Fruit fly (Drosophila melanogaster): ENCODE measurements around the gene CG3407.
A peak's percentile ranks its signal among the peaks of the same experiment; 100 is the strongest.

Gene CG3407

dm6 chr2L:3804641-3805273 is 8.5 kb downstream of the CG3407 start (continued):
- TF ChIP-seq NfI (GFP tag; optimal IDR thresholded peaks at IDR 0.05) (peak; percentile 99), Mes4 (GFP tag; optimal IDR thresholded peaks at IDR 0.05) (peak; percentile 99), D (optimal IDR thresholded peaks at IDR 0.05) (no peak), D (GFP tag; optimal IDR thresholded peaks at IDR 0.05) (peak; percentile 99), CG9609 (GFP tag; optimal IDR thresholded peaks at IDR 0.05) (peak; percentile 97), Fer3 (tag; optimal IDR thresholded peaks at IDR 0.05) (peak; percentile 98), sisA (GFP tag; IDR thresholded peaks at IDR 0.05) (peak; percentile 98), Antp (GFP tag; optimal IDR thresholded peaks at IDR 0.05) (peak; percentile 98), tll (GFP tag; optimal IDR thresholded peaks at IDR 0.05) (peak in 1 of 2 experiments; percentile 64), CG5245 (GFP tag; optimal IDR thresholded peaks at IDR 0.05) (peak; percentile 97), Dip2 (GFP tag; IDR thresholded peaks at IDR 0.05) (peak; percentile 66), gsb (GFP tag; IDR thresholded peaks at IDR 0.05) (peak; percentile 94), CG12744 (GFP tag; optimal IDR thresholded peaks at IDR 0.05) (peak; percentile 91), CG3995 (GFP tag; optimal IDR thresholded peaks at IDR 0.05) (peak; percentile 71), Jarid2 (GFP tag; optimal IDR thresholded peaks at IDR 0.05) (peak; percentile 91), dan (GFP tag; IDR thresholded peaks at IDR 0.05) (peak; percentile 83), stc (GFP tag; IDR thresholded peaks at IDR 0.05) (peak; percentile 98), bowl (GFP tag; IDR thresholded peaks at IDR 0.05) (peak; percentile 99), CG30431 (GFP tag; optimal IDR thresholded peaks at IDR 0.05) (peak; percentile 97), ttk (GFP tag; IDR thresholded peaks at IDR 0.05) (peak; percentile 97), CG7987 (GFP tag; optimal IDR thresholded peaks at IDR 0.05) (peak; percentile 97), Max (GFP tag; optimal IDR thresholded peaks at IDR 0.05) (peak; percentile 97), MESR4 (GFP tag; optimal IDR thresholded peaks at IDR 0.05) (peak; percentile 80), CG17568 (GFP tag; optimal IDR thresholded peaks at IDR 0.05) (peak; percentile 97), Dref (GFP tag; IDR thresholded peaks at IDR 0.05) (peak; percentile 30; the same call in 1 of the 2 replicates), HHEX (GFP tag; optimal IDR thresholded peaks at IDR 0.05) (peak; percentile 99), Spps (tag; optimal IDR thresholded peaks at IDR 0.05) (peak; percentile 99), CG2202 (tag; optimal IDR thresholded peaks at IDR 0.05) (peak; percentile 95), CG12942 (GFP tag; optimal IDR thresholded peaks at IDR 0.05) (peak; percentile 95), CG1603 (tag; optimal IDR thresholded peaks at IDR 0.05) (peak; percentile 99), Fer1 (GFP tag; optimal IDR thresholded peaks at IDR 0.05) (peak; percentile 99), CG17802 (tag; optimal IDR thresholded peaks at IDR 0.05) (peak; percentile 93), CG15073 (GFP tag; optimal IDR thresholded peaks at IDR 0.05) (peak; percentile 81), ind (GFP tag; optimal IDR thresholded peaks at IDR 0.05) (peak; percentile 98), CkIIα-i1 (GFP tag; IDR thresholded peaks at IDR 0.05) (peak; percentile 92), nerfin-2 (GFP tag; IDR thresholded peaks at IDR 0.05; ENCODE audit: partially characterized antibody) (no peak), rib (GFP tag; IDR thresholded peaks at IDR 0.05) (peak; percentile 92), CG11695 (GFP tag; IDR thresholded peaks at IDR 0.05) (peak; percentile 100), CG16813 (GFP tag; IDR thresholded peaks at IDR 0.05; ENCODE audit: partially characterized antibody) (no peak), CG4404 (GFP tag; IDR thresholded peaks at IDR 0.05) (peak; percentile 89), knrl (GFP tag; IDR thresholded peaks at IDR 0.05; ENCODE audit: partially characterized antibody) (0 out of 3 replicates have a peak, but pooled peaks have one; percentile 22), dimm (GFP tag; IDR thresholded peaks at IDR 0.05) (peak; percentile 94), CG6272 (GFP tag; IDR thresholded peaks at IDR 0.05) (peak; percentile 93), lov (optimal IDR thresholded peaks at IDR 0.05) (no peak), lov (GFP tag; IDR thresholded peaks at IDR 0.05) (peak; percentile 96), Hr78 (GFP tag; optimal IDR thresholded peaks at IDR 0.05) (peak in 1 of 2 experiments; percentile 94), nmo (GFP tag; optimal IDR thresholded peaks at IDR 0.05) (peak; percentile 99), kah (GFP tag; optimal IDR thresholded peaks at IDR 0.05) (peak; percentile 98), CG4424 (GFP tag; optimal IDR thresholded peaks at IDR 0.05) (peak; percentile 97), br (optimal IDR thresholded peaks at IDR 0.05) (no peak)

Data from whole organism, embryonic.